Fruit fly (Drosophila melanogaster) whole organism, adult: Measurements from ENCODE around the gene CG42240.

ENCODE experiments used
- CG5204 ChIP-seq: fragments of 200-800 bp; sonication (Bioruptor generic); optimal IDR thresholded peaks from 2 replicates; lab custom pipeline; 2016; ENCODE audit warnings: missing biosample characterization, missing genetic modification characterization
- CG7045 ChIP-seq: fragments of 200-800 bp; sonication (Bioruptor generic); optimal IDR thresholded peaks from 2 replicates; lab custom pipeline; 2017; ENCODE audit warnings: missing biosample characterization, mild to moderate bottlenecking, missing genetic modification characterization
- Crg-1 ChIP-seq: fragments of 200-800 bp; sonication (Bioruptor generic); optimal IDR thresholded peaks from 2 replicates; lab custom pipeline; 2016; ENCODE audit warnings: missing biosample characterization, missing genetic modification characterization
- Mnt ChIP-seq: fragments of 200-800 bp; sonication (Bioruptor generic); optimal IDR thresholded peaks from 2 replicates; lab custom pipeline; 2016; ENCODE audit warnings: missing biosample characterization, mild to moderate bottlenecking, missing genetic modification characterization
- cic ChIP-seq: fragments of 200-800 bp; sonication (Bioruptor generic); optimal IDR thresholded peaks from 2 replicates; lab custom pipeline; 2017; ENCODE audit warnings: missing biosample characterization, mild to moderate bottlenecking, missing genetic modification characterization, moderate library complexity
- kay ChIP-seq: fragments of 200-800 bp; sonication (Bioruptor generic); peaks from one replicate; lab custom pipeline; 2016; ENCODE audit warnings: missing biosample characterization, missing genetic modification characterization, borderline replicate concordance
- ovo ChIP-seq: fragments of 200-800 bp; sonication (Bioruptor generic); optimal IDR thresholded peaks from 2 replicates; lab custom pipeline; 2016; ENCODE audit warnings: missing biosample characterization, missing genetic modification characterization
- pad ChIP-seq: fragments of 200-800 bp; sonication (Bioruptor generic); optimal IDR thresholded peaks from 3 replicates; lab custom pipeline; 2017; ENCODE audit warnings: missing biosample characterization, missing genetic modification characterization, mild to moderate bottlenecking, moderate library complexity, missing genetic modification reagents
- tj ChIP-seq: fragments of 200-800 bp; sonication (Bioruptor generic); optimal IDR thresholded peaks from 3 replicates; lab custom pipeline; 2017; ENCODE audit warnings: missing biosample characterization, mild to moderate bottlenecking, missing genetic modification characterization, moderate library complexity

DNA sequence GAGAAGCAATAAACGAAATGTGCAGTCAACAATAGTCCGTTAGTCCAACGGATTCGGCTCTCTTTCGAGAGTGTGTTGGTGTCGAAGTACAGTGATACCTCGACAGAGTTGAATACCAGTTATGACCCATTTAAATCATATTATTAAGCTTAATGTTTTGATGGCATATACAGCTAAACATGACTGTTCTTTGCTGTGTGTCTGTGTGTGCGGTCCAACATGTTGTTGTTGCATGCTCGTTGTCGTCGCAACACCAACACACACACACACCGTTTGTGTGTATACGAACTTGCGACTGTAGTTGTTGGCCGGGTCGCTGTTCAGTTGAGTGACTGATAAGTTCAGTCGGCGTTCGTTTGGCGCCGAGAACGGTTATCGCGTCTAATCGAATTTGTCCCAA is 21.8 kb upstream of the CG42240 start, which contains the start of gene CG15894:
- TF ChIP-seq kay (GFP tag; lab: Kevin White, UChicago) (peak; percentile 21), Crg-1 (GFP tag; lab: Kevin White, UChicago) (no peak), CG7045 (no peak), CG5204 (GFP tag; lab: Kevin White, UChicago) (no peak), cic (GFP tag; lab: Kevin White, UChicago) (no peak), Mnt (GFP tag; lab: Kevin White, UChicago) (no peak), tj (GFP tag; lab: Kevin White, UChicago) (no peak), pad (GFP tag; lab: Kevin White, UChicago) (no peak), ovo (GFP tag; lab: Kevin White, UChicago) (no peak)
